Worm (Caenorhabditis elegans) whole organism, midembryonic: Measurements from ENCODE around the gene ZK177.11.

Source experiments
- T22C8.4 ChIP-seq: fragments of 200-800 bp; sonication (Bioruptor generic); IDR thresholded peaks from 2 replicates; pipeline ENCODE4 v1.3.6; 2022; ENCODE audit warnings: missing genetic modification characterization, missing compliant biosample characterization
- flt-1 ChIP-seq: fragments of 200-800 bp; sonication (Bioruptor generic); IDR thresholded peaks from 2 replicates; pipeline ENCODE4 v1.3.6; 2022; ENCODE audit warnings: missing genetic modification characterization, missing compliant biosample characterization
- klf-2 ChIP-seq: fragments of 200-800 bp; sonication (Bioruptor generic); conservative IDR thresholded peaks from 2 replicates; pipeline ENCODE4 v1.3.6; 2022; ENCODE audit warnings: missing genetic modification reagents, missing genetic modification characterization, missing compliant biosample characterization
- ref-1 ChIP-seq: fragments of 200-800 bp; sonication (Bioruptor generic); conservative IDR thresholded peaks from 2 replicates; pipeline ENCODE4 v1.3.6; 2022; ENCODE audit warnings: missing genetic modification reagents, missing genetic modification characterization, missing compliant biosample characterization

ce11 chrII:5554788-5555187 is 32.1 kb downstream of the ZK177.11 start:
- TF ChIP-seq klf-2 (GFP tag; lab: Robert Waterston, UW) (no peak), flt-1 (GFP tag; lab: Robert Waterston, UW) (no peak), ref-1 (GFP tag; lab: Robert Waterston, UW) (no peak), T22C8.4 (GFP tag; lab: Robert Waterston, UW) (no peak)
